Fruit fly (Drosophila melanogaster): ENCODE data around the gene CG46025.

The CG46025 gene

DNA sequence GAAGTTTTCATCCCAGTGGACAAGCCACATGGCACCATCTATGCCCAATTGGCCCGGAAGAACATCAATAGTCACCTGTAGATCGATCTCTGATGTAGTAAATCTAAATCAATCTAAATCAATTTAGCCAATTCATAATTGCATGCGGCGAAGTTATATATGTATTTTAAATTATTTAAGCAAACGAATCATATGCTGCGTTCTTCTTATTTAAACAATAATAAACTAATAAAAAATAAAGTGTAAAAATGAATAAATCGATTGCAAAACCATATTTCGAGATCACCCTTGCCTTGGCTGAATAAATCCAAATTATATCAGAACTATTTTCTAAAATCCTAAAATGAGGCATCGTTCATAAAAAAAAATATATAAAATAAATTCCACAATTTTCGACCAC, 27.2 kb downstream of the CG46025 start, which contains the start of gene CG7164:
CG7164 (plus strand) TSS at position 301 of the 400 bp plus-strand sequence.
- no peak for TF ChIP-seq dysf (GFP tag; IDR thresholded peaks at IDR 0.05)
- TF ChIP-seq lab (GFP tag; optimal IDR thresholded peaks at IDR 0.05), result no peak
- TF ChIP-seq CG34224 (GFP tag; IDR thresholded peaks at IDR 0.05; ENCODE audit: partially characterized antibody), result no peak
- TF ChIP-seq CG15011 (GFP tag; optimal IDR thresholded peaks at IDR 0.05), result no peak
- no peak for TF ChIP-seq bowl (GFP tag; IDR thresholded peaks at IDR 0.05)
- no peak for TF ChIP-seq dmrt11E (tag; optimal IDR thresholded peaks at IDR 0.05)
- no peak for TF ChIP-seq ind (GFP tag; optimal IDR thresholded peaks at IDR 0.05)
- no peak for TF ChIP-seq CG9727 (GFP tag; optimal IDR thresholded peaks at IDR 0.05)
- TF ChIP-seq trem (tag; optimal IDR thresholded peaks at IDR 0.05), result no peak
- TF ChIP-seq rib (GFP tag; IDR thresholded peaks at IDR 0.05), result no peak

- TF ChIP-seq caup (GFP tag; optimal IDR thresholded peaks at IDR 0.05; ENCODE audit: severe bottlenecking) (peak; percentile 78), CG10959 (GFP tag; IDR thresholded peaks at IDR 0.05) (peak; percentile 63), dmrt99B (tag; optimal IDR thresholded peaks at IDR 0.05) (peak; percentile 79), CG1602 (GFP tag; optimal IDR thresholded peaks at IDR 0.05) (peak; percentile 35), zfh1 (GFP tag; IDR thresholded peaks at IDR 0.05) (peak; percentile 80), CG6683 (GFP tag; optimal IDR thresholded peaks at IDR 0.05) (peak; percentile 57), CG9932 (GFP tag; IDR thresholded peaks at IDR 0.05) (peak; percentile 73), CG1832 (GFP tag; optimal IDR thresholded peaks at IDR 0.05) (peak; percentile 62), CG15269 (tag; optimal IDR thresholded peaks at IDR 0.05) (peak; percentile 74), HLH54F (GFP tag; optimal IDR thresholded peaks at IDR 0.05) (peak; percentile 8), esg (GFP tag; conservative IDR thresholded peaks at IDR 0.05) (peak; percentile 63), Sry-β (GFP tag; optimal IDR thresholded peaks at IDR 0.05) (peak; percentile 10), en (GFP tag; optimal IDR thresholded peaks at IDR 0.05) (peak; percentile 44), Elba2 (GFP tag; optimal IDR thresholded peaks at IDR 0.05) (no peak), pfk (GFP tag; optimal IDR thresholded peaks at IDR 0.05) (no peak), CG6791 (GFP tag; IDR thresholded peaks at IDR 0.05; ENCODE audit: partially characterized antibody) (no peak), Deaf1 (tag; optimal IDR thresholded peaks at IDR 0.05) (peak; percentile 8), Nf-YA (GFP tag; IDR thresholded peaks at IDR 0.05) (peak; percentile 37; the same call in 1 of the 2 replicates), wdn (GFP tag; IDR thresholded peaks at IDR 0.05) (peak; percentile 70; the same call in 1 of the 2 replicates), dimm (GFP tag; IDR thresholded peaks at IDR 0.05) (no peak), NC2α (GFP tag; optimal IDR thresholded peaks at IDR 0.05) (no peak), CG14965 (GFP tag; optimal IDR thresholded peaks at IDR 0.05; ENCODE audit: borderline replicate concordance) (no peak), sd (tag; optimal IDR thresholded peaks at IDR 0.05) (no peak), tup (GFP tag; optimal IDR thresholded peaks at IDR 0.05) (peak; percentile 28), luna (GFP tag; optimal IDR thresholded peaks at IDR 0.05) (peak; percentile 7), CG7556 (GFP tag; optimal IDR thresholded peaks at IDR 0.05) (peak; percentile 78), CG10654 (GFP tag; optimal IDR thresholded peaks at IDR 0.05) (peak; percentile 71), gt (GFP tag; IDR thresholded peaks at IDR 0.05) (no peak), croc (GFP tag; conservative IDR thresholded peaks at IDR 0.05) (peak; percentile 44), CG7372 (GFP tag; IDR thresholded peaks at IDR 0.05) (peak; percentile 24; the same call in 1 of the 2 replicates), otp (GFP tag; IDR thresholded peaks at IDR 0.05) (peak; percentile 77), CG10274 (GFP tag; optimal IDR thresholded peaks at IDR 0.05) (peak; percentile 7), Awh (GFP tag; IDR thresholded peaks at IDR 0.05) (peak; percentile 82), ssp (GFP tag; IDR thresholded peaks at IDR 0.05) (peak; percentile 33; the same call in 1 of the 2 replicates), Doc2 (GFP tag; IDR thresholded peaks at IDR 0.05) (no peak), fru (optimal IDR thresholded peaks at IDR 0.05) (no peak), odd (GFP tag; optimal IDR thresholded peaks at IDR 0.05) (peak; percentile 63), CG17829 (tag; optimal IDR thresholded peaks at IDR 0.05) (peak; percentile 70), emc (GFP tag; optimal IDR thresholded peaks at IDR 0.05) (no peak), rib (GFP tag; IDR thresholded peaks at IDR 0.05) (peak; percentile 73)
These were observed 28.9 kb downstream of the CG46025 start, which contains the start of gene Brd7-9 for dm6 chr2L:7782788-7783401. Brd7-9 (plus strand) TSS chr2L:7782865.

Measured in whole organism, embryonic.